Fruit fly (Drosophila melanogaster): ENCODE data around the gene capt.
A peak's percentile ranks its signal among the peaks of the same experiment; 100 is the strongest.

capt gene

DNA sequence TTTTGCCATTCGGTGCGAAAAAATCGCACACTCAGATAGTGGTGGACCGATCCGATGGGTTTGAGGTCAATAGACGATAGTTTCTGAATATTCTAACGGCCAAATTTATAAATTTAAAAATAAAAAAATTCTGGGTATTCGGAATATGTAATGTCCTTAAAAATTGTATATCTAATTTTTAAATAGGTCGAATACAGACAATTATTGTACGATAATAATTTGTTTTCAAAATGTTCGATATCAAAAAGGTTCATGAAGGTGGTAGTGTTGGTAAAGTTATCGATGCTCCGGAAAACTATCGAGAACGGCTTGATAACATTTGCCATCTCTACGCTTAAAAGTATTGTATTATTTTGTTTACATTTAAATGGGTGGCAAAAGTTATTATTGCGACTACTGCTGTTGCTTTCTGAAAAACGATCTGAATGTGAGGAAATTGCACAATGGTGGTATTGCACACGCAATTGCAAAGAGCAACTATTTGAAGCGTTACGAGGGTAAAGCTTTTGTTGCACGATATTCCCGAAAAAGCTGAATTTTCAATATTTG, 11.9 kb upstream of the capt start, which contains the start of the genes CG31922 and Plap (continued):
- TF ChIP-seq CG14667 (GFP tag; IDR thresholded peaks at IDR 0.05) (no peak), CG6175 (GFP tag; IDR thresholded peaks at IDR 0.05) (no peak), CG30020 (tag; optimal IDR thresholded peaks at IDR 0.05) (peak; percentile 68), CG6813 (GFP tag; optimal IDR thresholded peaks at IDR 0.05) (no peak), HLH3B (GFP tag; IDR thresholded peaks at IDR 0.05) (no peak; the same call in 1 of the 2 replicates), CG18476 (GFP tag; optimal IDR thresholded peaks at IDR 0.05) (peak; percentile 69), crol (GFP tag; IDR thresholded peaks at IDR 0.05) (no peak), Myb (GFP tag; optimal IDR thresholded peaks at IDR 0.05) (peak; percentile 85), Dad (GFP tag; optimal IDR thresholded peaks at IDR 0.05) (peak; percentile 60), Awh (GFP tag; IDR thresholded peaks at IDR 0.05) (peak; percentile 42; the same call in 1 of the 2 replicates), Sry-δ (GFP tag; optimal IDR thresholded peaks at IDR 0.05) (peak; percentile 96), Hr3 (GFP tag; optimal IDR thresholded peaks at IDR 0.05) (peak; percentile 86), CG11085 (GFP tag; IDR thresholded peaks at IDR 0.05) (0 out of 2 replicates have a peak, but pooled peaks have one; percentile 17), CG14965 (GFP tag; optimal IDR thresholded peaks at IDR 0.05; ENCODE audit: borderline replicate concordance) (no peak), lab (GFP tag; optimal IDR thresholded peaks at IDR 0.05) (no peak), Hr39 (optimal IDR thresholded peaks at IDR 0.05) (no peak), CG34422 (GFP tag; IDR thresholded peaks at IDR 0.05) (no peak), HLH54F (GFP tag; optimal IDR thresholded peaks at IDR 0.05) (peak; percentile 75), cas (GFP tag; IDR thresholded peaks at IDR 0.05) (no peak), danr (GFP tag; IDR thresholded peaks at IDR 0.05) (peak; percentile 26; the same call in 1 of the 2 replicates), CG15011 (GFP tag; optimal IDR thresholded peaks at IDR 0.05) (no peak), kni (GFP tag; optimal IDR thresholded peaks at IDR 0.05) (peak; percentile 14), her (GFP tag; optimal IDR thresholded peaks at IDR 0.05) (peak; percentile 9), CG3995 (GFP tag; optimal IDR thresholded peaks at IDR 0.05) (peak; percentile 64), CG10147 (GFP tag; optimal IDR thresholded peaks at IDR 0.05) (peak; percentile 76), trh (GFP tag; optimal IDR thresholded peaks at IDR 0.05) (no peak), Atf-2 (GFP tag; optimal IDR thresholded peaks at IDR 0.05) (peak; percentile 32), crp (GFP tag; optimal IDR thresholded peaks at IDR 0.05) (peak in 1 of 2 experiments; percentile 33), Fer2 (tag; optimal IDR thresholded peaks at IDR 0.05) (peak; percentile 66), CG17568 (GFP tag; optimal IDR thresholded peaks at IDR 0.05) (no peak), unc-4 (GFP tag; IDR thresholded peaks at IDR 0.05; ENCODE audit: partially characterized antibody) (peak; percentile 95), CG6272 (GFP tag; IDR thresholded peaks at IDR 0.05) (peak; percentile 70), corto (GFP tag; optimal IDR thresholded peaks at IDR 0.05) (no peak), CG6654 (GFP tag; optimal IDR thresholded peaks at IDR 0.05) (no peak), Optix (GFP tag; IDR thresholded peaks at IDR 0.05) (no peak), CG15696 (tag; optimal IDR thresholded peaks at IDR 0.05) (peak; percentile 69), CG31365 (tag; optimal IDR thresholded peaks at IDR 0.05) (no peak), trem (tag; optimal IDR thresholded peaks at IDR 0.05) (peak; percentile 86), pb (GFP tag; optimal IDR thresholded peaks at IDR 0.05) (no peak), CG9797 (GFP tag; optimal IDR thresholded peaks at IDR 0.05) (peak; percentile 14), CG8359 (GFP tag; optimal IDR thresholded peaks at IDR 0.05; ENCODE audit: borderline replicate concordance) (no peak), bbx (GFP tag; IDR thresholded peaks at IDR 0.05; ENCODE audit: partially characterized antibody) (peak; percentile 83), CG4404 (GFP tag; IDR thresholded peaks at IDR 0.05) (peak; percentile 67), CG11398 (GFP tag; optimal IDR thresholded peaks at IDR 0.05) (no peak), br (optimal IDR thresholded peaks at IDR 0.05) (no peak), CG9817 (tag; optimal IDR thresholded peaks at IDR 0.05) (peak; percentile 72), Mrtf (GFP tag; IDR thresholded peaks at IDR 0.05) (no peak), CG10654 (GFP tag; optimal IDR thresholded peaks at IDR 0.05) (peak; percentile 50), sim (GFP tag; IDR thresholded peaks at IDR 0.05) (no peak), CG11247 (GFP tag; IDR thresholded peaks at IDR 0.05) (no peak), gsb (GFP tag; IDR thresholded peaks at IDR 0.05) (no peak)
